Worm (Caenorhabditis elegans) whole organism, late embryonic: ENCODE results near the gene swip-10.

Experiments used
- F13H6.1 ChIP-seq: sonication (generic microtip); optimal IDR thresholded peaks from 2 replicates; lab custom pipeline; 2016; ENCODE audit warnings: missing genetic modification characterization, missing compliant biosample characterization
- K02D7.2 ChIP-seq: sonication (generic microtip); optimal IDR thresholded peaks from 2 replicates; lab custom pipeline; 2017; ENCODE audit warnings: mild to moderate bottlenecking, missing genetic modification characterization, missing compliant biosample characterization
- K09A11.1 ChIP-seq: sonication (generic microtip); optimal IDR thresholded peaks from 2 replicates; lab custom pipeline; 2017; ENCODE audit warnings: antibody characterized with exemption, mild to moderate bottlenecking, missing genetic modification characterization, missing compliant biosample characterization; ENCODE audit not compliant: insufficient read depth
- T23F11.4 ChIP-seq: fragments of 200-800 bp; sonication (Bioruptor generic); optimal IDR thresholded peaks from 2 replicates; lab custom pipeline; 2018; ENCODE audit warnings: mild to moderate bottlenecking, missing genetic modification characterization, missing compliant biosample characterization
- Y22D7AL.16 ChIP-seq: sonication (generic microtip); optimal IDR thresholded peaks from 2 replicates; lab custom pipeline; 2016; ENCODE audit warnings: missing genetic modification characterization, missing compliant biosample characterization
- ahr-1 ChIP-seq: sonication (generic microtip); optimal IDR thresholded peaks from 2 replicates; lab custom pipeline; 2016; ENCODE audit warnings: missing genetic modification characterization, missing compliant biosample characterization
- ceh-14 ChIP-seq: sonication (generic microtip); optimal IDR thresholded peaks from 2 replicates; lab custom pipeline; 2016; ENCODE audit warnings: missing genotype, missing genetic modification characterization, missing compliant biosample characterization
- ceh-18 ChIP-seq: sonication (generic microtip); optimal IDR thresholded peaks from 2 replicates; lab custom pipeline; 2016; ENCODE audit warnings: missing genetic modification characterization, missing compliant biosample characterization
- ceh-2 ChIP-seq: sonication (generic microtip); optimal IDR thresholded peaks from 2 replicates; lab custom pipeline; 2016; ENCODE audit warnings: missing genotype, missing genetic modification characterization, missing compliant biosample characterization
- ceh-22 ChIP-seq: sonication (generic microtip); optimal IDR thresholded peaks from 2 replicates; lab custom pipeline; 2017; ENCODE audit warnings: missing biosample characterization, missing genetic modification characterization
- ceh-34 ChIP-seq: sonication (generic microtip); optimal IDR thresholded peaks from 2 replicates; lab custom pipeline; 2016; ENCODE audit warnings: mild to moderate bottlenecking, missing genetic modification characterization, missing compliant biosample characterization
- ceh-9 ChIP-seq: sonication (generic microtip); optimal IDR thresholded peaks from 2 replicates; lab custom pipeline; 2016; ENCODE audit warnings: mild to moderate bottlenecking, missing genetic modification characterization, inconsistent platforms, missing compliant biosample characterization
- elt-2 ChIP-seq: sonication (generic microtip); optimal IDR thresholded peaks from 2 replicates; lab custom pipeline; 2016; ENCODE audit warnings: missing genetic modification reagents, missing genetic modification characterization, missing compliant biosample characterization
- fax-1 ChIP-seq: sonication (generic microtip); optimal IDR thresholded peaks from 2 replicates; lab custom pipeline; 2016; ENCODE audit warnings: missing genotype, missing genetic modification characterization, missing compliant biosample characterization
- fkh-10 ChIP-seq: fragments of 150-350 bp; optimal IDR thresholded peaks from 2 replicates; lab custom pipeline; 2014; ENCODE audit warnings: missing biosample characterization, missing genetic modification reagents, missing genetic modification characterization
- fkh-6 ChIP-seq: sonication (generic microtip); optimal IDR thresholded peaks from 2 replicates; lab custom pipeline; 2016; ENCODE audit warnings: missing genetic modification characterization, missing compliant biosample characterization
- hlh-13 ChIP-seq: fragments of 200-800 bp; sonication (Bioruptor generic); optimal IDR thresholded peaks from 2 replicates; lab custom pipeline; 2018; ENCODE audit warnings: mild to moderate bottlenecking, missing genetic modification characterization, missing compliant biosample characterization
- hlh-15 ChIP-seq: sonication (generic microtip); optimal IDR thresholded peaks from 2 replicates; lab custom pipeline; 2016; ENCODE audit warnings: missing genetic modification characterization, missing compliant biosample characterization
- hlh-30 ChIP-seq: sonication (generic microtip); optimal IDR thresholded peaks from 2 replicates; lab custom pipeline; 2017; ENCODE audit warnings: antibody characterized with exemption, missing genetic modification characterization, missing compliant biosample characterization; ENCODE audit not compliant: insufficient read depth
- hlh-6 ChIP-seq: sonication (generic microtip); optimal IDR thresholded peaks from 2 replicates; lab custom pipeline; 2016; ENCODE audit warnings: missing genotype, missing genetic modification characterization, missing compliant biosample characterization
- hlh-8 ChIP-seq: sonication (generic microtip); optimal IDR thresholded peaks from 2 replicates; lab custom pipeline; 2016; ENCODE audit warnings: missing genotype, missing genetic modification characterization, missing compliant biosample characterization
- madf-2 ChIP-seq: sonication (generic microtip); optimal IDR thresholded peaks from 2 replicates; lab custom pipeline; 2017; ENCODE audit warnings: missing genetic modification characterization, missing compliant biosample characterization
- nfya-1 ChIP-seq: sonication (generic microtip); optimal IDR thresholded peaks from 2 replicates; lab custom pipeline; 2017; ENCODE audit warnings: missing genetic modification characterization, mild to moderate bottlenecking, missing compliant biosample characterization, antibody characterized with exemption, moderate library complexity
- nhr-11 ChIP-seq: fragments of 150-350 bp; optimal IDR thresholded peaks from 2 replicates; lab custom pipeline; 2014; ENCODE audit warnings: missing biosample characterization, missing genetic modification characterization
- npax-4 ChIP-seq: sonication (generic microtip); optimal IDR thresholded peaks from 2 replicates; lab custom pipeline; 2016; ENCODE audit warnings: missing genetic modification characterization, missing compliant biosample characterization
- odd-2 ChIP-seq: sonication (generic microtip); optimal IDR thresholded peaks from 2 replicates; lab custom pipeline; 2017; ENCODE audit warnings: antibody characterized with exemption, mild to moderate bottlenecking, missing genetic modification characterization, missing compliant biosample characterization
- pat-9 ChIP-seq: fragments of 200-800 bp; sonication (Bioruptor generic); optimal IDR thresholded peaks from 2 replicates; lab custom pipeline; 2018; ENCODE audit warnings: mild to moderate bottlenecking, missing genetic modification characterization, moderate library complexity, missing compliant biosample characterization
- pax-1 ChIP-seq: fragments of 150-350 bp; optimal IDR thresholded peaks from 2 replicates; lab custom pipeline; 2014; ENCODE audit warnings: missing biosample characterization, missing genetic modification characterization
- pqm-1 ChIP-seq: sonication (generic microtip); optimal IDR thresholded peaks from 2 replicates; lab custom pipeline; 2016; ENCODE audit warnings: missing genetic modification characterization, missing compliant biosample characterization
- rnt-1 ChIP-seq: sonication (generic microtip); optimal IDR thresholded peaks from 2 replicates; lab custom pipeline; 2016; ENCODE audit warnings: missing genetic modification characterization, missing compliant biosample characterization
- sox-2 ChIP-seq: fragments of 200-800 bp; sonication (Bioruptor generic); IDR thresholded peaks from 2 replicates; pipeline ENCODE4 v1.3.6; 2022; ENCODE audit warnings: missing genetic modification reagents, missing genetic modification characterization, missing compliant biosample characterization
- sox-4 ChIP-seq: sonication (generic microtip); optimal IDR thresholded peaks from 2 replicates; lab custom pipeline; 2017; ENCODE audit warnings: mild to moderate bottlenecking, missing genetic modification characterization, inconsistent platforms, missing compliant biosample characterization
- syd-9 ChIP-seq: sonication (generic microtip); optimal IDR thresholded peaks from 2 replicates; lab custom pipeline; 2016; ENCODE audit warnings: mild to moderate bottlenecking, missing genetic modification characterization, moderate library complexity, missing compliant biosample characterization
- tbx-2 ChIP-seq: sonication (generic microtip); optimal IDR thresholded peaks from 2 replicates; lab custom pipeline; 2016; ENCODE audit warnings: missing genetic modification characterization, missing compliant biosample characterization
- tbx-7 ChIP-seq: sonication (generic microtip); optimal IDR thresholded peaks from 2 replicates; lab custom pipeline; 2016; ENCODE audit warnings: missing genotype, missing genetic modification characterization, missing compliant biosample characterization
- ttx-3 ChIP-seq: sonication (generic microtip); optimal IDR thresholded peaks from 2 replicates; lab custom pipeline; 2016; ENCODE audit warnings: missing genetic modification reagents, missing genetic modification characterization, missing compliant biosample characterization
- unc-3 ChIP-seq, 2 experiments: fragments of 200-800 bp in 1 of 2; sonication (Bioruptor generic) in 1 of 2; sonication (generic microtip) in 1 of 2; conservative IDR thresholded peaks in 1 of 2; optimal IDR thresholded peaks in 1 of 2; 2 replicates each; pipeline versions ENCODE4 v1.3.6 to Lab custom; 2016 to 2022; ENCODE audit warnings: missing compliant biosample characterization in 2 of 2, missing genetic modification characterization in 2 of 2, missing genetic modification reagents in 1 of 2
- unc-42 ChIP-seq: sonication (generic microtip); optimal IDR thresholded peaks from 2 replicates; lab custom pipeline; 2016; ENCODE audit warnings: missing genotype, missing genetic modification characterization, missing compliant biosample characterization
- unc-55 ChIP-seq: sonication (generic microtip); optimal IDR thresholded peaks from 2 replicates; lab custom pipeline; 2017; ENCODE audit warnings: missing biosample characterization, missing genetic modification reagents, missing genetic modification characterization
- ztf-16 ChIP-seq: sonication (generic microtip); optimal IDR thresholded peaks from 2 replicates; lab custom pipeline; 2017; ENCODE audit warnings: missing genetic modification characterization, missing compliant biosample characterization

The swip-10 gene

ce11 chrX:2084988-2085387 is 33.1 kb downstream of the swip-10 start, which contains the start of gene F49H12.2:
Gene F49H12.2 (plus strand): TSS chrX:2085288.
- TF ChIP-seq ahr-1: no peak
- TF ChIP-seq odd-2 (tag; lab: Kevin White, UChicago): no peak
- TF ChIP-seq hlh-13 (GFP tag; lab: Kevin White, UChicago): no peak
- TF ChIP-seq pqm-1 (tag; lab: Kevin White, UChicago): no peak
- no peak for TF ChIP-seq ceh-18
- TF ChIP-seq nfya-1 (tag; lab: Kevin White, UChicago): no peak
- no peak for TF ChIP-seq K02D7.2 (tag; lab: Kevin White, UChicago)
- TF ChIP-seq tbx-7: no peak

ce11 chrX:2084019-2084418 is 34.0 kb downstream of the swip-10 start, which contains the start of gene F49H12.3:
Gene F49H12.3 (plus strand): TSS chrX:2084375.
- no peak for TF ChIP-seq hlh-6 (tag; lab: Kevin White, UChicago)
- no peak for TF ChIP-seq K09A11.1 (tag; lab: Kevin White, UChicago)
- TF ChIP-seq pqm-1 (tag; lab: Kevin White, UChicago): no peak
- TF ChIP-seq pat-9 (tag; lab: Kevin White, UChicago): no peak
- no peak for TF ChIP-seq tbx-2 (tag; lab: Kevin White, UChicago)
- no peak for TF ChIP-seq ceh-9 (tag; lab: Kevin White, UChicago)
- TF ChIP-seq fax-1 (tag; lab: Kevin White, UChicago): no peak
- TF ChIP-seq npax-4 (tag; lab: Kevin White, UChicago): no peak
- TF ChIP-seq ahr-1: no peak
- no peak for TF ChIP-seq Y22D7AL.16
- TF ChIP-seq ceh-18: no peak

ce11 chrX:2079536-2079935 is 38.5 kb downstream of the swip-10 start, which contains the start of gene F49H12.4:
Gene F49H12.4 (plus strand): TSS chrX:2079836.
- TF ChIP-seq unc-3 (GFP tag; conservative IDR thresholded peaks at IDR 0.05; lab: Robert Waterston, UW) (no peak), unc-3 (tag; optimal IDR thresholded peaks at IDR 0.05; lab: Kevin White, UChicago) (no peak), fkh-10 (GFP tag; lab: Kevin White, UChicago) (no peak), nfya-1 (tag; lab: Kevin White, UChicago) (no peak), K02D7.2 (tag; lab: Kevin White, UChicago) (no peak), ttx-3 (tag; lab: Kevin White, UChicago) (no peak), ceh-22 (no peak), madf-2 (tag; lab: Kevin White, UChicago) (no peak), unc-42 (no peak), sox-2 (no peak), sox-4 (tag; lab: Kevin White, UChicago) (no peak), K09A11.1 (tag; lab: Kevin White, UChicago) (no peak), ceh-2 (no peak), hlh-30 (no peak), syd-9 (no peak), ceh-14 (tag; lab: Kevin White, UChicago) (no peak), nhr-11 (tag; lab: Kevin White, UChicago) (no peak)
- TF ChIP-seq, all 69 proteins: peak for 0

ce11 chrX:2078822-2079221 is 39.2 kb downstream of the swip-10 start:
- TF ChIP-seq hlh-15 (no peak), ztf-16 (tag; lab: Kevin White, UChicago) (no peak), pax-1 (tag; lab: Kevin White, UChicago) (no peak)

- TF ChIP-seq pqm-1 (tag; lab: Kevin White, UChicago): no peak
- TF ChIP-seq fkh-6 (tag; lab: Kevin White, UChicago): no peak
- TF ChIP-seq odd-2 (tag; lab: Kevin White, UChicago): no peak
- TF ChIP-seq hlh-8 (tag; lab: Kevin White, UChicago): no peak
- TF ChIP-seq hlh-6 (tag; lab: Kevin White, UChicago): no peak
- no peak for TF ChIP-seq Y22D7AL.16
- no peak for TF ChIP-seq rnt-1
- TF ChIP-seq elt-2 (tag; lab: Kevin White, UChicago): no peak
- no peak for TF ChIP-seq ceh-34
- TF ChIP-seq T23F11.4 (GFP tag; lab: Kevin White, UChicago): no peak
- no peak for TF ChIP-seq K09A11.1 (tag; lab: Kevin White, UChicago)
- TF ChIP-seq unc-55 (GFP tag; lab: Kevin White, UChicago): no peak
- TF ChIP-seq F13H6.1: no peak
- TF ChIP-seq, all 69 proteins: peak for 0
These were observed 42.9 kb downstream of the swip-10 start for ce11 chrX:2075169-2075568.
